Fruit fly (Drosophila melanogaster): ENCODE results near the gene CG15484.

CG15484 gene

dm6 chr2L:12700381-12700963 is 7.0 kb downstream of the CG15484 start, which contains the start of gene CG17036 (continued):
- no peak for TF ChIP-seq CG11902 (GFP tag; optimal IDR thresholded peaks at IDR 0.05)
- no peak for TF ChIP-seq CG15336 (GFP tag; IDR thresholded peaks at IDR 0.05)
- TF ChIP-seq Met (GFP tag; optimal IDR thresholded peaks at IDR 0.05): no peak

- TF ChIP-seq CG8632 (GFP tag; optimal IDR thresholded peaks at IDR 0.05) (no peak), Smox (GFP tag; optimal IDR thresholded peaks at IDR 0.05) (no peak), OdsH (GFP tag; optimal IDR thresholded peaks at IDR 0.05) (no peak), salr (GFP tag; optimal IDR thresholded peaks at IDR 0.05) (no peak), Hr39 (GFP tag; optimal IDR thresholded peaks at IDR 0.05) (no peak), CG6792 (GFP tag; optimal IDR thresholded peaks at IDR 0.05) (no peak), fkh (GFP tag; optimal IDR thresholded peaks at IDR 0.05) (no peak), dsx (GFP tag; optimal IDR thresholded peaks at IDR 0.05; ENCODE audit: poor library complexity, severe bottlenecking) (no peak), CG6163 (GFP tag; IDR thresholded peaks at IDR 0.05) (no peak), dac (GFP tag; optimal IDR thresholded peaks at IDR 0.05) (no peak), Hr4 (GFP tag; optimal IDR thresholded peaks at IDR 0.05) (no peak), Ets21C (GFP tag; optimal IDR thresholded peaks at IDR 0.05) (no peak), CG11294 (GFP tag; IDR thresholded peaks at IDR 0.05) (no peak), cyc (GFP tag; optimal IDR thresholded peaks at IDR 0.05) (no peak), Sox15 (GFP tag; optimal IDR thresholded peaks at IDR 0.05) (no peak), spab (GFP tag; optimal IDR thresholded peaks at IDR 0.05) (no peak), esn (GFP tag; optimal IDR thresholded peaks at IDR 0.05) (no peak), CG1621 (tag; optimal IDR thresholded peaks at IDR 0.05) (no peak), CG15336 (GFP tag; IDR thresholded peaks at IDR 0.05) (no peak)
These were observed 10.3 kb downstream of the CG15484 start, which contains the start of gene CG5781 for dm6 chr2L:12697223-12697622. Gene CG5781, minus strand, starts transcription at chr2L:12697323.

- TF ChIP-seq Ets96B (tag; optimal IDR thresholded peaks at IDR 0.05): no peak
- TF ChIP-seq fkh (GFP tag; optimal IDR thresholded peaks at IDR 0.05): peak; percentile 95
These were observed 12.6 kb downstream of the CG15484 start, which contains the start of the genes IFT43 and PICK1 for dm6 chr2L:12694823-12695420. Gene IFT43, minus strand, starts transcription at chr2L:12694988. Gene PICK1, plus strand, starts transcription at chr2L:12695033.

- TF ChIP-seq Lpt (GFP tag; optimal IDR thresholded peaks at IDR 0.05) (no peak), CG6808 (GFP tag; optimal IDR thresholded peaks at IDR 0.05) (no peak), ss (GFP tag; optimal IDR thresholded peaks at IDR 0.05) (no peak), CG4318 (GFP tag; optimal IDR thresholded peaks at IDR 0.05) (no peak), CG34406 (GFP tag; optimal IDR thresholded peaks at IDR 0.05) (no peak), fkh (GFP tag; optimal IDR thresholded peaks at IDR 0.05) (peak; percentile 93)
These were observed 15.0 kb downstream of the CG15484 start, which contains the start of the genes CCT4 and CG6153 for dm6 chr2L:12692343-12693079. Gene CCT4, minus strand, starts transcription at chr2L:12692934. Gene CG6153, plus strand, starts transcription at chr2L:12692993.

dm6 chr2L:12689281-12689765 is 18.2 kb downstream of the CG15484 start:
- no peak for TF ChIP-seq CG8319 (GFP tag; optimal IDR thresholded peaks at IDR 0.05)
- no peak for TF ChIP-seq Blimp-1 (GFP tag; optimal IDR thresholded peaks at IDR 0.05)
- no peak for TF ChIP-seq pdm3 (GFP tag; optimal IDR thresholded peaks at IDR 0.05)
- TF ChIP-seq Hr39 (GFP tag; optimal IDR thresholded peaks at IDR 0.05): no peak
- no peak for TF ChIP-seq acj6 (GFP tag; optimal IDR thresholded peaks at IDR 0.05)
- no peak for TF ChIP-seq CG6854 (GFP tag; optimal IDR thresholded peaks at IDR 0.05)
- TF ChIP-seq CG8632 (GFP tag; optimal IDR thresholded peaks at IDR 0.05): no peak
- TF ChIP-seq Smox (GFP tag; optimal IDR thresholded peaks at IDR 0.05): no peak
- TF ChIP-seq esn (GFP tag; optimal IDR thresholded peaks at IDR 0.05): no peak
- no peak for TF ChIP-seq CG31627 (GFP tag; optimal IDR thresholded peaks at IDR 0.05)
- no peak for TF ChIP-seq CG10669 (GFP tag; optimal IDR thresholded peaks at IDR 0.05)
- no peak for TF ChIP-seq CG4318 (GFP tag; optimal IDR thresholded peaks at IDR 0.05)
- TF ChIP-seq Gug (GFP tag; IDR thresholded peaks at IDR 0.05): no peak

Measured in whole organism, prepupa.